Fruit fly (Drosophila melanogaster): ENCODE measurements around the gene fusl.

The fusl gene

dm6 chr2L:5304367-5304766 lies 33.5 kb downstream of the fusl start:
- TF ChIP-seq vri (GFP tag; optimal IDR thresholded peaks at IDR 0.05) (peak; percentile 12), dsx (GFP tag; optimal IDR thresholded peaks at IDR 0.05; ENCODE audit: poor library complexity, severe bottlenecking) (peak; percentile 49), CG11762 (GFP tag; optimal IDR thresholded peaks at IDR 0.05; ENCODE audit: insufficient read depth) (no peak)

dm6 chr2L:5303044-5303904 lies 34.6 kb downstream of the fusl start:
- peak; percentile 35 for TF ChIP-seq acj6 (GFP tag; optimal IDR thresholded peaks at IDR 0.05)
- TF ChIP-seq CG32006 (GFP tag; optimal IDR thresholded peaks at IDR 0.05): peak; percentile 20
- no peak for TF ChIP-seq Hr38 (GFP tag; optimal IDR thresholded peaks at IDR 0.05)
- no peak for TF ChIP-seq dac (GFP tag; optimal IDR thresholded peaks at IDR 0.05)
- TF ChIP-seq CG34406 (GFP tag; optimal IDR thresholded peaks at IDR 0.05): no peak
- TF ChIP-seq Hr4 (GFP tag; optimal IDR thresholded peaks at IDR 0.05): peak; percentile 19
- no peak for TF ChIP-seq fd85E (GFP tag; optimal IDR thresholded peaks at IDR 0.05)
- no peak for TF ChIP-seq CG11762 (GFP tag; optimal IDR thresholded peaks at IDR 0.05; ENCODE audit: insufficient read depth)
- TF ChIP-seq CG15336 (GFP tag; IDR thresholded peaks at IDR 0.05): peak; percentile 55; the same call in 1 of the 2 replicates
- TF ChIP-seq ss (GFP tag; optimal IDR thresholded peaks at IDR 0.05): no peak
- TF ChIP-seq vri (GFP tag; optimal IDR thresholded peaks at IDR 0.05): peak; percentile 84
- TF ChIP-seq CG3032 (tag; optimal IDR thresholded peaks at IDR 0.05): no peak
- TF ChIP-seq fkh (GFP tag; optimal IDR thresholded peaks at IDR 0.05): peak; percentile 89
- TF ChIP-seq CG10669 (GFP tag; optimal IDR thresholded peaks at IDR 0.05): peak; percentile 17
- peak; percentile 64 for TF ChIP-seq svp (GFP tag)
- TF ChIP-seq Eip78C (GFP tag): peak; percentile 80
- no peak for TF ChIP-seq Sox102F (GFP tag; optimal IDR thresholded peaks at IDR 0.05)
- TF ChIP-seq salr (GFP tag; optimal IDR thresholded peaks at IDR 0.05): no peak
- TF ChIP-seq eg (GFP tag; IDR thresholded peaks at IDR 0.05): peak; percentile 59; the same call in 2 of the 3 replicates
- TF ChIP-seq Gug (GFP tag; IDR thresholded peaks at IDR 0.05): peak; percentile 51; the same call in 1 of the 2 replicates
- peak; percentile 36; the same call in 1 of the 3 replicates for TF ChIP-seq CG8119 (GFP tag; IDR thresholded peaks at IDR 0.05)
- peak; percentile 28; the same call in 1 of the 2 replicates for TF ChIP-seq CG11294 (GFP tag; IDR thresholded peaks at IDR 0.05)
- peak; percentile 1 for TF ChIP-seq topi (GFP tag; optimal IDR thresholded peaks at IDR 0.05)
- TF ChIP-seq net (GFP tag; optimal IDR thresholded peaks at IDR 0.05): no peak
- no peak for TF ChIP-seq esn (GFP tag; optimal IDR thresholded peaks at IDR 0.05)
- TF ChIP-seq CG6276 (GFP tag; optimal IDR thresholded peaks at IDR 0.05): no peak
- TF ChIP-seq CG7368 (GFP tag; optimal IDR thresholded peaks at IDR 0.05): no peak
- no peak for TF ChIP-seq Blimp-1 (GFP tag; optimal IDR thresholded peaks at IDR 0.05)
- TF ChIP-seq CG6163 (GFP tag; IDR thresholded peaks at IDR 0.05): peak; percentile 63
- TF ChIP-seq Hr39 (GFP tag; optimal IDR thresholded peaks at IDR 0.05): peak; percentile 1

DNA sequence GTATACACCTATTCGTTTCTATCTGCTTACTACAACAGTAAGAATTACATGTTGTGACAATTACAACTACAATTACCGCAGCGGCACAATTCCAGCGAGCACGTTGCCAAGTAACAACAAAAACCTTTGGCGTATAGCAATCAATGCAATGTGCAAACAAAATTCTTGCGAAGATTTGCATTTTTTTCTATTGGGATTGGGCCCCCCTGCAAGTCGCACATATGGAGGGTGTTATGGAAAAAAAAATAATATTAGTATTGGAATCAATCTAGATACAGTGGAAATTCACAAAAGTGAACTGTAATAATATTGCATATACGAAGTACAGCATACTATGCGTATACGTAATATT lies 35.2 kb downstream of the fusl start:
- TF ChIP-seq Eip78C (GFP tag): peak; percentile 35
- peak; percentile 24 for TF ChIP-seq CG32006 (GFP tag; optimal IDR thresholded peaks at IDR 0.05)
- no peak for TF ChIP-seq CG6792 (GFP tag; optimal IDR thresholded peaks at IDR 0.05)

DNA sequence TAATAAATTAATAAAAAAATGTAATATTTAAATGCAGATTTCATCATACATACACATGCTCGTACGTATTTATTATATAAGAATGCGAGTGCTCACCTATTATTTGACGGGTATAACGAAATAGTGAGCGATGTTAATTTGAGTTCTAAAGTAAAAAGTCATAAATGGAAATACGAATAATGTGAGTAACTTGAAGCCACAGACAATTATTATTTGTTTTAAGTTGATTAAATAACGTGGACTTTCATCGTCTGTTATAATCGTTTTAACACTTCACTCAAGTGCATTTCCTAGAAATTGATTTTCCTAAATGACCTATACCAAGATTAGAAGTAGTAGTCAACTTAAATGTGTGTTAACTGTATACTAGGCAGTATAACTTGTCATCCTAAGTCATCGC lies 35.6 kb downstream of the fusl start:
- TF ChIP-seq Lpt (GFP tag; optimal IDR thresholded peaks at IDR 0.05) (no peak), Eip78C (GFP tag) (peak; percentile 63), Blimp-1 (GFP tag; optimal IDR thresholded peaks at IDR 0.05) (no peak), CG34406 (GFP tag; optimal IDR thresholded peaks at IDR 0.05) (peak; percentile 20), fd85E (GFP tag; optimal IDR thresholded peaks at IDR 0.05) (no peak), CG11902 (GFP tag; optimal IDR thresholded peaks at IDR 0.05) (no peak), fkh (GFP tag; optimal IDR thresholded peaks at IDR 0.05) (no peak), CG8319 (GFP tag; optimal IDR thresholded peaks at IDR 0.05) (no peak), CG11294 (GFP tag; IDR thresholded peaks at IDR 0.05) (peak; percentile 17; the same call in 1 of the 2 replicates), CG16779 (tag; optimal IDR thresholded peaks at IDR 0.05) (no peak), CG6854 (GFP tag; optimal IDR thresholded peaks at IDR 0.05) (no peak), dac (GFP tag; optimal IDR thresholded peaks at IDR 0.05) (no peak), topi (GFP tag; optimal IDR thresholded peaks at IDR 0.05) (peak; percentile 24), CG11762 (GFP tag; optimal IDR thresholded peaks at IDR 0.05; ENCODE audit: insufficient read depth) (no peak), CG32006 (GFP tag; optimal IDR thresholded peaks at IDR 0.05) (peak; percentile 56), CG8119 (GFP tag; IDR thresholded peaks at IDR 0.05) (no peak), svp (GFP tag) (peak; percentile 68), CG7368 (GFP tag; optimal IDR thresholded peaks at IDR 0.05) (no peak), vri (GFP tag; optimal IDR thresholded peaks at IDR 0.05) (no peak), cyc (GFP tag; optimal IDR thresholded peaks at IDR 0.05) (no peak), CG6792 (GFP tag; optimal IDR thresholded peaks at IDR 0.05) (peak; percentile 16), Eip93F (GFP tag; optimal IDR thresholded peaks at IDR 0.05) (no peak), fd59A (GFP tag; optimal IDR thresholded peaks at IDR 0.05) (no peak), esn (GFP tag; optimal IDR thresholded peaks at IDR 0.05) (peak; percentile 2), Sox14 (GFP tag; optimal IDR thresholded peaks at IDR 0.05) (peak; percentile 45), CG31627 (GFP tag; optimal IDR thresholded peaks at IDR 0.05) (peak; percentile 15), eg (GFP tag; IDR thresholded peaks at IDR 0.05) (peak; percentile 16; the same call in 2 of the 3 replicates)

All from whole organism, prepupa.